Worm (Caenorhabditis elegans): ENCODE results near the gene ZK632.10.

DNA sequence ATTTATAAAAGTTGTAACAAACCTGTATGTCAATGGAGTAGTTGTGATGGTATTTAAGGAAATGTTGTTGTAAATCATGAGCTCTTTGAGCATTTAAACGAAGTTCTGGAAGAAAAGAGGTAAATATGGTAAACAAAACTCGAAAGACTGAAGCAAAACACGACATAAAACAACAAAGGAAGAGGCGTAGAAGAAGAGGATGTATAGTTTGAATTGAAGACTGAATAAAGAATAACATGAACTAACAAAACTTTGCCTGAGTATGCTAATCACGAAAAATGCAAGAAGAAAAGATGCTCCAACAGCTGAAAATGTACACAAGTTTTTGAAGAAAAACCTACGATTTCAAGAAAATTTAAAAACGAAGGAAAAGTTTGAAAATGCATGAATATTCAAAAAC is 43.5 kb upstream of the ZK632.10 start, which contains the start of gene ZK757.1:
- TF ChIP-seq nfya-1 (tag; optimal IDR thresholded peaks at IDR 0.05; ENCODE audit: borderline replicate concordance, insufficient read depth), result no peak
- no peak for TF ChIP-seq pbrm-1 (GFP tag; IDR thresholded peaks at IDR 0.05)
- TF ChIP-seq nhr-120 (GFP tag; IDR thresholded peaks at IDR 0.05), result no peak
- no peak for TF ChIP-seq D2030.7 (GFP tag; IDR thresholded peaks at IDR 0.05)
- no peak for TF ChIP-seq pha-4 (tag; optimal IDR thresholded peaks at IDR 0.05)
- no peak for TF ChIP-seq F55B11.4 (tag; optimal IDR thresholded peaks at IDR 0.05; ENCODE audit: borderline replicate concordance, insufficient read depth)
- TF ChIP-seq sea-2 (GFP tag; IDR thresholded peaks at IDR 0.05), result no peak
- no peak for TF ChIP-seq hrde-1 (tag; optimal IDR thresholded peaks at IDR 0.05; ENCODE audit: borderline replicate concordance)
- TF ChIP-seq nhr-90 (tag; optimal IDR thresholded peaks at IDR 0.05), result no peak
- no peak for TF ChIP-seq nhr-80 (tag; optimal IDR thresholded peaks at IDR 0.05)
- no peak for TF ChIP-seq F23B12.7 (tag; optimal IDR thresholded peaks at IDR 0.05; ENCODE audit: insufficient read depth)

Data from whole organism, young adult.